Fruit fly (Drosophila melanogaster) whole organism, embryonic: ENCODE results near the gene Mondo.
A peak's percentile ranks its signal among the peaks of the same experiment; 100 is the strongest.

Experiments used
- C15 ChIP-seq: fragments of 200-800 bp; sonication (Bioruptor generic); IDR thresholded peaks from 3 replicates; pipeline ENCODE4 v1.3.6; 2022; ENCODE audit warnings: missing biosample characterization, missing genetic modification characterization
- CG1024 ChIP-seq: fragments of 200-800 bp; sonication (Bioruptor generic); IDR thresholded peaks from 2 replicates; pipeline ENCODE4 v1.3.6; 2022; ENCODE audit warnings: missing biosample characterization, missing genetic modification characterization
- CG11093 ChIP-seq: fragments of 200-800 bp; sonication (Bioruptor generic); IDR thresholded peaks from 3 replicates; pipeline ENCODE4 v1.3.6; 2022; ENCODE audit warnings: missing biosample characterization, missing genetic modification characterization
- CG12942 ChIP-seq: fragments of 200-800 bp; sonication (Bioruptor generic); optimal IDR thresholded peaks from 3 replicates; lab custom pipeline; 2016; ENCODE audit warnings: missing biosample characterization, missing genetic modification characterization
- CG13624 ChIP-seq: fragments of 200-800 bp; sonication (Bioruptor generic); optimal IDR thresholded peaks from 2 replicates; lab custom pipeline; 2016; ENCODE audit warnings: missing biosample characterization, missing genetic modification characterization
- CG14441 ChIP-seq: fragments of 200-800 bp; sonication (Bioruptor generic); IDR thresholded peaks from 2 replicates; pipeline ENCODE4 v1.3.6; 2022; ENCODE audit warnings: missing biosample characterization, missing genetic modification characterization
- CG15269 ChIP-seq: fragments of 200-800 bp; sonication (Bioruptor generic); optimal IDR thresholded peaks from 2 replicates; lab custom pipeline; 2018; ENCODE audit warnings: missing biosample characterization, mild to moderate bottlenecking, missing genetic modification characterization, moderate library complexity
- CG15601 ChIP-seq: fragments of 200-800 bp; sonication (Bioruptor generic); optimal IDR thresholded peaks from 3 replicates; lab custom pipeline; 2019; ENCODE audit warnings: missing biosample characterization, mild to moderate bottlenecking, missing genetic modification characterization, moderate library complexity
- CG16863 ChIP-seq: fragments of 200-800 bp; sonication (Bioruptor generic); optimal IDR thresholded peaks from 3 replicates; lab custom pipeline; 2016; ENCODE audit warnings: missing biosample characterization, missing genetic modification characterization
- CG17912 ChIP-seq: fragments of 200-800 bp; sonication (Bioruptor generic); optimal IDR thresholded peaks from 2 replicates; lab custom pipeline; 2018; ENCODE audit warnings: missing biosample characterization, mild to moderate bottlenecking, missing genetic modification characterization
- CG2129 ChIP-seq: fragments of 200-800 bp; sonication (Bioruptor generic); IDR thresholded peaks from 2 replicates; pipeline ENCODE4 v1.3.6; 2022; ENCODE audit warnings: missing biosample characterization, missing genetic modification characterization; ENCODE audit not compliant: partially characterized antibody
- CG2712 ChIP-seq: fragments of 200-800 bp; optimal IDR thresholded peaks from 3 replicates; lab custom pipeline; 2019; ENCODE audit warnings: missing biosample characterization, mild to moderate bottlenecking, missing genetic modification characterization, moderate library complexity
- CG30020 ChIP-seq: fragments of 200-800 bp; optimal IDR thresholded peaks from 2 replicates; lab custom pipeline; 2019; ENCODE audit warnings: missing biosample characterization, mild to moderate bottlenecking, missing genetic modification characterization, moderate library complexity
- CG33213 ChIP-seq: fragments of 200-800 bp; sonication (Bioruptor generic); optimal IDR thresholded peaks from 3 replicates; lab custom pipeline; 2016; ENCODE audit warnings: missing biosample characterization, missing genetic modification characterization
- CG8388 ChIP-seq: fragments of 200-800 bp; sonication (Bioruptor generic); optimal IDR thresholded peaks from 2 replicates; lab custom pipeline; 2019; ENCODE audit warnings: missing biosample characterization, mild to moderate bottlenecking, missing genetic modification characterization, moderate library complexity
- CG9876 ChIP-seq: fragments of 200-800 bp; sonication (Bioruptor generic); optimal IDR thresholded peaks from 2 replicates; lab custom pipeline; 2016; ENCODE audit warnings: missing biosample characterization, missing genetic modification characterization
- CoRest ChIP-seq: fragments of 200-800 bp; sonication (Bioruptor generic); optimal IDR thresholded peaks from 3 replicates; lab custom pipeline; 2018; ENCODE audit warnings: missing biosample characterization, mild to moderate bottlenecking, missing genetic modification characterization, moderate library complexity
- HLH54F ChIP-seq: fragments of 200-800 bp; sonication (Bioruptor generic); optimal IDR thresholded peaks from 3 replicates; lab custom pipeline; 2016; ENCODE audit warnings: missing biosample characterization, missing genetic modification characterization
- MESR4 ChIP-seq: fragments of 200-800 bp; sonication (Bioruptor generic); optimal IDR thresholded peaks from 2 replicates; lab custom pipeline; 2018; ENCODE audit warnings: missing biosample characterization, mild to moderate bottlenecking, missing genetic modification characterization, moderate library complexity
- Sox100B ChIP-seq: fragments of 200-800 bp; sonication (Bioruptor generic); optimal IDR thresholded peaks from 3 replicates; lab custom pipeline; 2018; ENCODE audit warnings: missing biosample characterization, mild to moderate bottlenecking, missing genetic modification characterization
- Sox102F ChIP-seq: fragments of 200-800 bp; sonication (Bioruptor generic); optimal IDR thresholded peaks from 2 replicates; lab custom pipeline; 2018; ENCODE audit warnings: missing biosample characterization, mild to moderate bottlenecking, missing genetic modification characterization, moderate library complexity
- Stat92E ChIP-seq, 3 experiments: fragments of >200 bp in 2 of 3; fragments of 200-800 bp in 1 of 3; sonication (Bioruptor generic) in 1 of 3; optimal IDR thresholded peaks; 2 replicates each; lab custom pipeline; 2017 to 2019; ENCODE audit warnings: missing biosample characterization in 3 of 3, missing genetic modification characterization in 3 of 3, mild to moderate bottlenecking in 1 of 3, moderate library complexity in 1 of 3
- al ChIP-seq: fragments of 200-800 bp; sonication (Bioruptor generic); IDR thresholded peaks from 2 replicates; pipeline ENCODE4 v1.3.6; 2022; ENCODE audit warnings: missing biosample characterization, missing genetic modification characterization
- chn ChIP-seq: fragments of 200-800 bp; sonication (Bioruptor generic); optimal IDR thresholded peaks from 2 replicates; lab custom pipeline; 2016; ENCODE audit warnings: missing biosample characterization, missing genetic modification characterization
- dan ChIP-seq: fragments of 200-800 bp; sonication (Bioruptor generic); IDR thresholded peaks from 2 replicates; pipeline ENCODE4 v1.3.6; 2022; ENCODE audit warnings: missing biosample characterization, missing genetic modification characterization
- dysf ChIP-seq: fragments of 200-800 bp; sonication (Bioruptor generic); IDR thresholded peaks from 3 replicates; pipeline ENCODE4 v1.3.6; 2022; ENCODE audit warnings: missing biosample characterization, missing genetic modification characterization
- esg ChIP-seq: fragments of 200-800 bp; sonication (Bioruptor generic); conservative IDR thresholded peaks from 2 replicates; pipeline ENCODE4 v1.3.6; 2022; ENCODE audit warnings: missing biosample characterization, missing genetic modification characterization
- gfzf ChIP-seq: fragments of 200-800 bp; sonication (Bioruptor generic); optimal IDR thresholded peaks from 2 replicates; lab custom pipeline; 2016; ENCODE audit warnings: missing biosample characterization, mild to moderate bottlenecking, missing genetic modification characterization, moderate library complexity
- hb ChIP-seq: fragments of 200-800 bp; sonication (Bioruptor generic); IDR thresholded peaks from 3 replicates; pipeline ENCODE4 v1.3.6; 2022; ENCODE audit warnings: missing biosample characterization, missing genetic modification characterization; ENCODE audit not compliant: partially characterized antibody
- hkb ChIP-seq, 2 experiments: fragments of 200-800 bp in 1 of 2; fragments of >200 bp in 1 of 2; sonication (Bioruptor generic) in 1 of 2; IDR thresholded peaks in 1 of 2; optimal IDR thresholded peaks in 1 of 2; 2 replicates each; pipeline versions ENCODE4 v1.3.6 to Lab custom; 2017 to 2022; ENCODE audit warnings: missing biosample characterization in 1 of 2, missing genetic modification characterization in 1 of 2
- insv ChIP-seq, 2 experiments: fragments of 200-800 bp; sonication (Bioruptor generic); optimal IDR thresholded peaks; 3 replicates each; lab custom pipeline; 2016 to 2018; ENCODE audit warnings: missing biosample characterization in 2 of 2, missing genetic modification characterization in 2 of 2
- mld ChIP-seq: fragments of 200-800 bp; sonication (Bioruptor generic); IDR thresholded peaks from 3 replicates; pipeline ENCODE4 v1.3.6; 2022; ENCODE audit warnings: missing biosample characterization, missing genetic modification characterization; ENCODE audit not compliant: partially characterized antibody
- oc ChIP-seq: fragments of 200-800 bp; sonication (Bioruptor generic); optimal IDR thresholded peaks from 2 replicates; lab custom pipeline; 2018; ENCODE audit warnings: missing biosample characterization, mild to moderate bottlenecking, missing genetic modification characterization, moderate library complexity
- otp ChIP-seq: fragments of 200-800 bp; sonication (Bioruptor generic); IDR thresholded peaks from 3 replicates; pipeline ENCODE4, ENCODE4 v1.3.6; 2022; ENCODE audit warnings: missing biosample characterization, missing genetic modification characterization
- slbo ChIP-seq: fragments of 200-800 bp; sonication (Bioruptor generic); IDR thresholded peaks from 2 replicates; pipeline ENCODE4 v1.3.6; 2022; ENCODE audit warnings: missing biosample characterization, missing genetic modification characterization
- sr ChIP-seq: fragments of 200-800 bp; sonication (Bioruptor generic); IDR thresholded peaks from 3 replicates; pipeline ENCODE4 v1.3.6; 2022; ENCODE audit warnings: missing biosample characterization, missing genetic modification characterization
- wek ChIP-seq: fragments of 200-800 bp; sonication (Bioruptor generic); optimal IDR thresholded peaks from 3 replicates; lab custom pipeline; 2018; ENCODE audit warnings: missing biosample characterization, mild to moderate bottlenecking, missing genetic modification characterization, moderate library complexity
- wor ChIP-seq: fragments of 200-800 bp; sonication (Bioruptor generic); IDR thresholded peaks from 2 replicates; pipeline ENCODE4 v1.3.6; 2022; ENCODE audit warnings: missing biosample characterization, missing genetic modification characterization

Gene Mondo

DNA sequence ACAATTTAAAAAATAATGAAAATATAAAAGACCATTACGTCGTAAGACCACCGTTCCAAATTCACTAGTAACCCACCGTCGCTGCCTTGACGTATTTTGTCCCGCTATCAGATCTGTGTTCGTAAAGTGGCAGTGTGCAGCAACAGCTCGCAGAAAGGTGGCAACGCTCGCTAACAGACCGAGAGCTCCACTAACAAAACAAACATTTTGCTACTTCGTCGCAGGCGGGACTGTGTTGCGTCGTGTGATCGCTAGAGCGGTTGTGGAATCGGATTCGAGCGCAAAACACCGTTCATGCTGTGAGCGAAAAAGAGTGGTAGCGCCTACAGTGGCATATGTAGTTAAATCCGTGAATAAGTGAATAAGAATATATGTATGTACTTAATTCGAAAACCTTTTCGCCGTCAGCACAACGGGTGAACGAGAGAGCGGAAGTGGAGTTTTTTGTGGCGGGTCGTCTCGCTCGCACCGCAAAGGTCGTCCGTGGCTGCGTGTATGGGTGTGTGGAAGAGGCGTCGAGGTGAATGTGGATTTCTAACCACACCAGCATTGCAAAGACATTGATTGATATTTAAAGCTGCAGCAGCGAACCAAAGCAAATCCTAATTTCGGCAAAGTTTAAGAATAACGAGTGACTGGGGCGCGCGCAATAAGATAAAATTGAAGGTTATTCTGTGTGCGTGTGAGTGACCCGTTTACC lies 72.7 kb downstream of the Mondo start, which contains the start of gene Hr39 (continued):
- TF ChIP-seq Sox102F (GFP tag; lab: Kevin White, UChicago), result no peak
- no peak for TF ChIP-seq Stat92E (GFP tag; optimal IDR thresholded peaks at IDR 0.05; lab: Kevin White, UChicago)
- TF ChIP-seq CG15269 (tag; lab: Kevin White, UChicago), result peak; percentile 28
- TF ChIP-seq gfzf, result peak; percentile 48
- TF ChIP-seq CG30020, result peak; percentile 99
- TF ChIP-seq C15, result no peak
- TF ChIP-seq oc (tag; lab: Kevin White, UChicago), result peak; percentile 21
- TF ChIP-seq Sox100B (GFP tag; lab: Kevin White, UChicago), result peak; percentile 3
- no peak for TF ChIP-seq CG17912 (GFP tag; lab: Kevin White, UChicago)
- peak; percentile 17 for TF ChIP-seq CG13624 (GFP tag; lab: Kevin White, UChicago)
- peak; percentile 7 for TF ChIP-seq chn (GFP tag; lab: Kevin White, UChicago)
- no peak for TF ChIP-seq CG9876 (GFP tag; lab: Kevin White, UChicago)
- peak; percentile 8 for TF ChIP-seq CG15601 (tag; lab: Kevin White, UChicago)
- TF ChIP-seq CG2712, result peak; percentile 26
- peak; percentile 78 for TF ChIP-seq MESR4
- no peak for TF ChIP-seq sr (GFP tag; lab: Robert Waterston, UW)
- TF ChIP-seq hb (GFP tag; lab: Robert Waterston, UW), result no peak
- TF ChIP-seq insv (GFP tag; optimal IDR thresholded peaks at IDR 0.05; lab: Kevin White, UChicago), result no peak
- peak; percentile 12 for TF ChIP-seq CG12942 (GFP tag; lab: Kevin White, UChicago)
- no peak for TF ChIP-seq CG16863 (GFP tag; lab: Kevin White, UChicago)
- TF ChIP-seq CG33213, result peak; percentile 30
- no peak for TF ChIP-seq CG2129 (GFP tag; lab: Robert Waterston, UW)
- TF ChIP-seq CG14441 (GFP tag; lab: Robert Waterston, UW), result no peak
- TF ChIP-seq dan (GFP tag; lab: Robert Waterston, UW), result no peak
- no peak for TF ChIP-seq hkb (optimal IDR thresholded peaks at IDR 0.05; lab: Kevin White, UChicago)
- no peak for TF ChIP-seq hkb (GFP tag; IDR thresholded peaks at IDR 0.05; lab: Robert Waterston, UW)
- peak; percentile 29 for TF ChIP-seq HLH54F (GFP tag; lab: Kevin White, UChicago)
- no peak for TF ChIP-seq CG11093
- TF ChIP-seq wek, result peak; percentile 15
- TF ChIP-seq esg (GFP tag; lab: Robert Waterston, UW), result no peak
- TF ChIP-seq CG1024 (GFP tag; lab: Robert Waterston, UW), result no peak
- no peak for TF ChIP-seq al (GFP tag; lab: Robert Waterston, UW)

DNA sequence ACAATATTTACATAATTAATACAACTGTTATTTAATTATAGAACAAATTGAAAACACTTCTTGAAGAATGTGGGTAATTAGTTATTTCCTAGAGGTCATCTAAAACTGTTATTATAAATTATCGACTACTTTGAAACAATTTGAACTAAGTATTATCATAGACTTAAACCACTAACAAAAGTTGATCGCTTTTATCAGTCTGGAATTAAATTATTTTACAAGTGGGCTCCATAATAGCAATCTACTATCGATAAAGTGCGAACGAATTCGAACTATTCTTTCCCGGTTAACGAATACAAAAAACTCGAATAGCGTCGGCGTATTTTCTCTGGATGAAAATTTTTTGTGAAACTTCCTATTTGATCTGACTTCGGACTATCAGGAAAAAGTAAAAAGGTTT lies 73.2 kb downstream of the Mondo start, which contains the start of gene CG31626:
CG31626 (minus strand) TSS at position 101 of the 400 bp plus-strand sequence.
- TF ChIP-seq CG8388 (GFP tag; lab: Kevin White, UChicago) (no peak), otp (no peak), mld (GFP tag; lab: Robert Waterston, UW) (no peak), dysf (GFP tag; lab: Robert Waterston, UW) (no peak), slbo (GFP tag; lab: Robert Waterston, UW) (no peak), wor (GFP tag; lab: Robert Waterston, UW) (no peak), CoRest (tag; lab: Kevin White, UChicago) (no peak)
